Worm (Caenorhabditis elegans) whole organism, L2 larva: ENCODE data around the gene srg-69.

Source experiments
- ama-1 ChIP-seq: fragments of 150-350 bp; optimal IDR thresholded peaks from 2 replicates; lab custom pipeline; 2018; ENCODE audit warnings: inconsistent platforms
- blmp-1 ChIP-seq: sonication (generic microtip); optimal IDR thresholded peaks from 2 replicates; lab custom pipeline; 2017; ENCODE audit warnings: missing genetic modification characterization, mild to moderate bottlenecking, missing compliant biosample characterization, antibody characterized with exemption, moderate library complexity; ENCODE audit not compliant: insufficient read depth
- lin-13 ChIP-seq: fragments of 150-350 bp; optimal IDR thresholded peaks from 2 replicates; lab custom pipeline; 2014; ENCODE audit warnings: missing biosample characterization, missing genetic modification reagents, missing genetic modification characterization
- lin-39 ChIP-seq: fragments of 150-350 bp; optimal IDR thresholded peaks from 2 replicates; lab custom pipeline; 2014; ENCODE audit warnings: missing biosample characterization, missing genetic modification reagents, missing genetic modification characterization
- lsy-2 ChIP-seq, 2 experiments: fragments of 150-350 bp in 1 of 2; sonication (generic microtip) in 1 of 2; optimal IDR thresholded peaks; 2 replicates each; lab custom pipeline; 2014 to 2017; ENCODE audit warnings: missing biosample characterization in 2 of 2, missing genetic modification characterization in 2 of 2
- nhr-25 ChIP-seq: fragments of 150-350 bp; sonication (generic microtip); optimal IDR thresholded peaks from 3 replicates; lab custom pipeline; 2014; ENCODE audit warnings: missing biosample characterization, missing genetic modification characterization
- unc-62 ChIP-seq: fragments of 150-350 bp; optimal IDR thresholded peaks from 2 replicates; lab custom pipeline; 2014; ENCODE audit warnings: missing biosample characterization, missing genetic modification reagents, missing genetic modification characterization

DNA sequence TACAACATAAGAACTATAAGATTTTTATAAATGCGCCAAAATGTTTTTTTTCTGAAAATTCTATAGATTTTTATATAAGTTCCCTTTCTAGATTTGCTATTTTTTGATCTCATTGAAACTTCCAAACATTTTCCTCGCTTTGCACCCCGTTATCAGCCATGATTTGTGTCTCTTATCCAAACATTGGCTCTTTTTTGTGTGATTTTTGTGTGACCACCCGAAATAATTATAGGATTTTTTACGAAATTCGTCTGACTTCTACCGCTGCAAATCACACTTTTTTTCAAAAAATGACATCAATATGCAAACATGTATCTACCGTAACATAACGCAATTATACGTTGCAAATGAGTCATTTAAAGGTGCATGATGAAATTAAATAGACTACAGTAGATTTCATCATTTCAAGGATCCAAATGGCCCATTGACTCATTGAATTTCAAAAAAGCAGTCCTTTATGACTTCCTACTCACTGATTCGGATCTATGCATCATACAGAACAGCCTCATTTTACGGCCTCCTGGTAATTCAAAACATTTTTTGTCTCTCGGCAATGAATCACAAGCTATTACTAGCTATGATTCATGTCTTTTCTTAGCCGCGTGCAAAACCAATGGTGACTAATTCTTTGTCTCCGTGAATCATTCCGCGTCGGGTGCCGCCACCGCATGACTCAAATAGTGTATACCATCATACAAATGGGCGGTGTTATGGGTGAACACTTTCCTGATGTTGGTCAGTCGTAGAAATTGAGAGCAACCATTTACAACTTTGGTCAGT is 22.9 kb upstream of the srg-69 start:
- no peak for TF ChIP-seq lin-39 (tag; lab: Kevin White, UChicago)
- TF ChIP-seq lsy-2 (tag; optimal IDR thresholded peaks at IDR 0.05; lab: Kevin White, UChicago) = no peak
- TF ChIP-seq lin-13 (GFP tag; lab: Kevin White, UChicago) = no peak
- no peak for TF ChIP-seq ama-1 (lab: Kevin White, UChicago)
- no peak for TF ChIP-seq unc-62 (GFP tag; lab: Kevin White, UChicago)
- no peak for TF ChIP-seq blmp-1
- no peak for TF ChIP-seq nhr-25
